Fruit fly (Drosophila melanogaster) whole organism, embryonic: Measurements from ENCODE around the gene Muc14A.

Experiments used
- Antp ChIP-seq: fragments of 200-800 bp; sonication (Bioruptor generic); optimal IDR thresholded peaks from 3 replicates; lab custom pipeline; 2016; ENCODE audit warnings: missing biosample characterization, missing genetic modification characterization
- Blimp-1 ChIP-seq: fragments of 200-800 bp; sonication (Bioruptor generic); optimal IDR thresholded peaks from 3 replicates; lab custom pipeline; 2018; ENCODE audit warnings: missing biosample characterization, missing genetic modification characterization, mild to moderate bottlenecking, moderate library complexity, missing genetic modification reagents
- CG10321 ChIP-seq: fragments of 200-800 bp; sonication (Bioruptor generic); IDR thresholded peaks from 2 replicates; pipeline ENCODE4 v1.3.6; 2022; ENCODE audit warnings: missing biosample characterization, missing genetic modification characterization
- CG10366 ChIP-seq: fragments of 200-800 bp; sonication (Bioruptor generic); IDR thresholded peaks from 2 replicates; pipeline ENCODE4 v1.3.6; 2022; ENCODE audit warnings: missing biosample characterization, missing genetic modification characterization
- CG11695 ChIP-seq: fragments of 200-800 bp; sonication (Bioruptor generic); IDR thresholded peaks from 3 replicates; pipeline ENCODE4 v1.3.6; 2022; ENCODE audit warnings: missing biosample characterization, missing genetic modification characterization
- CG14050 ChIP-seq: fragments of 200-800 bp; sonication (Bioruptor generic); IDR thresholded peaks from 3 replicates; pipeline ENCODE4 v1.3.6; 2022; ENCODE audit warnings: missing biosample characterization, missing genetic modification characterization
- CG14667 ChIP-seq: fragments of 200-800 bp; sonication (Bioruptor generic); IDR thresholded peaks from 2 replicates; pipeline ENCODE4 v1.3.6; 2022; ENCODE audit warnings: missing biosample characterization, missing genetic modification characterization
- CG15269 ChIP-seq: fragments of 200-800 bp; sonication (Bioruptor generic); optimal IDR thresholded peaks from 2 replicates; lab custom pipeline; 2018; ENCODE audit warnings: missing biosample characterization, mild to moderate bottlenecking, missing genetic modification characterization, moderate library complexity
- CG15601 ChIP-seq: fragments of 200-800 bp; sonication (Bioruptor generic); optimal IDR thresholded peaks from 3 replicates; lab custom pipeline; 2019; ENCODE audit warnings: missing biosample characterization, mild to moderate bottlenecking, missing genetic modification characterization, moderate library complexity
- CG1602 ChIP-seq: fragments of 200-800 bp; sonication (Bioruptor generic); optimal IDR thresholded peaks from 3 replicates; lab custom pipeline; 2016; ENCODE audit warnings: missing biosample characterization, missing genetic modification characterization
- CG17359 ChIP-seq: fragments of 200-800 bp; sonication (Bioruptor generic); optimal IDR thresholded peaks from 3 replicates; lab custom pipeline; 2018; ENCODE audit warnings: missing biosample characterization, mild to moderate bottlenecking, missing genetic modification characterization, moderate library complexity
- CG18764 ChIP-seq: fragments of 200-800 bp; sonication (Bioruptor generic); optimal IDR thresholded peaks from 3 replicates; lab custom pipeline; 2016; ENCODE audit warnings: missing biosample characterization, missing genetic modification characterization
- CG2202 ChIP-seq: fragments of 200-800 bp; sonication (Bioruptor generic); optimal IDR thresholded peaks from 2 replicates; lab custom pipeline; 2018; ENCODE audit warnings: missing biosample characterization, mild to moderate bottlenecking, missing genetic modification characterization
- CG2678 ChIP-seq: fragments of 200-800 bp; sonication (Bioruptor generic); optimal IDR thresholded peaks from 3 replicates; lab custom pipeline; 2019; ENCODE audit warnings: missing biosample characterization, mild to moderate bottlenecking, missing genetic modification characterization, moderate library complexity
- CG3065 ChIP-seq: fragments of 200-800 bp; sonication (Bioruptor generic); optimal IDR thresholded peaks from 2 replicates; lab custom pipeline; 2016; ENCODE audit warnings: missing biosample characterization, missing genetic modification characterization
- CG6175 ChIP-seq: fragments of 200-800 bp; sonication (Bioruptor generic); IDR thresholded peaks from 3 replicates; pipeline ENCODE4 v1.3.6; 2022; ENCODE audit warnings: missing biosample characterization, missing genetic modification characterization
- CG6689 ChIP-seq: fragments of 200-800 bp; sonication (Bioruptor generic); IDR thresholded peaks from 2 replicates; pipeline ENCODE4 v1.3.6; 2022; ENCODE audit warnings: missing biosample characterization, missing genetic modification characterization
- CG7372 ChIP-seq: fragments of 200-800 bp; sonication (Bioruptor generic); IDR thresholded peaks from 2 replicates; pipeline ENCODE4 v1.3.6; 2022; ENCODE audit warnings: missing biosample characterization, missing genetic modification characterization
- Camta ChIP-seq: fragments of 200-800 bp; sonication (Bioruptor generic); optimal IDR thresholded peaks from 2 replicates; lab custom pipeline; 2016; ENCODE audit warnings: missing biosample characterization, missing genetic modification characterization
- Dad ChIP-seq: fragments of 200-800 bp; sonication (Bioruptor generic); optimal IDR thresholded peaks from 3 replicates; lab custom pipeline; 2016; ENCODE audit warnings: missing biosample characterization, missing genetic modification characterization
- Doc3 ChIP-seq: fragments of 200-800 bp; sonication (Bioruptor generic); IDR thresholded peaks from 3 replicates; pipeline ENCODE4 v1.3.6; 2022; ENCODE audit warnings: missing biosample characterization, missing genetic modification characterization; ENCODE audit not compliant: partially characterized antibody
- E2f1 ChIP-seq: fragments of 200-800 bp; sonication (Bioruptor generic); IDR thresholded peaks from 2 replicates; pipeline ENCODE4 v1.3.6; 2022; ENCODE audit warnings: missing biosample characterization, missing genetic modification characterization
- E2f2 ChIP-seq: fragments of 200-800 bp; sonication (Bioruptor generic); IDR thresholded peaks from 2 replicates; pipeline ENCODE4 v1.3.6; 2022; ENCODE audit warnings: missing biosample characterization, missing genetic modification characterization
- Hmx ChIP-seq: fragments of 200-800 bp; sonication (Bioruptor generic); optimal IDR thresholded peaks from 2 replicates; lab custom pipeline; 2016; ENCODE audit warnings: missing biosample characterization, missing genetic modification characterization
- Med ChIP-seq: fragments of 200-800 bp; sonication (Bioruptor generic); peaks from one replicate; lab custom pipeline; 2016; ENCODE audit warnings: missing biosample characterization, missing genetic modification characterization, mild to moderate bottlenecking, inconsistent platforms, moderate library complexity
- Side ChIP-seq: fragments of 200-800 bp; sonication (Bioruptor generic); optimal IDR thresholded peaks from 2 replicates; lab custom pipeline; 2016; ENCODE audit warnings: missing biosample characterization, missing genetic modification characterization
- Sox102F ChIP-seq: fragments of 200-800 bp; sonication (Bioruptor generic); optimal IDR thresholded peaks from 2 replicates; lab custom pipeline; 2018; ENCODE audit warnings: missing biosample characterization, mild to moderate bottlenecking, missing genetic modification characterization, moderate library complexity
- Ssrp ChIP-seq: fragments of 200-800 bp; sonication (Bioruptor generic); optimal IDR thresholded peaks from 2 replicates; lab custom pipeline; 2018; ENCODE audit warnings: missing biosample characterization, mild to moderate bottlenecking, missing genetic modification characterization, moderate library complexity
- Trl ChIP-seq, 3 experiments: fragments of >200 bp in 2 of 3; fragments of 200-800 bp in 1 of 3; sonication (Bioruptor generic) in 1 of 3; optimal IDR thresholded peaks; 2 replicates in 1 of 3; 3 replicates in 2 of 3; lab custom pipeline; 2016 to 2017; ENCODE audit warnings: missing biosample characterization in 1 of 3, missing genetic modification characterization in 1 of 3
- Xbp1 ChIP-seq: fragments of 200-800 bp; sonication (Bioruptor generic); optimal IDR thresholded peaks from 3 replicates; lab custom pipeline; 2016; ENCODE audit warnings: missing biosample characterization, mild to moderate bottlenecking, missing genetic modification characterization
- ase ChIP-seq: fragments of 200-800 bp; sonication (Bioruptor generic); IDR thresholded peaks from 3 replicates; pipeline ENCODE4 v1.3.6; 2022; ENCODE audit warnings: missing biosample characterization, missing genetic modification characterization
- bab2 ChIP-seq: fragments of 200-800 bp; sonication (Bioruptor generic); optimal IDR thresholded peaks from 2 replicates; lab custom pipeline; 2016; ENCODE audit warnings: missing biosample characterization, missing genetic modification characterization
- chif ChIP-seq, 2 experiments: fragments of 200-800 bp; sonication (Bioruptor generic); optimal IDR thresholded peaks; 3 replicates each; lab custom pipeline; 2016; ENCODE audit warnings: missing biosample characterization in 2 of 2, missing genetic modification characterization in 2 of 2
- chn ChIP-seq: fragments of 200-800 bp; sonication (Bioruptor generic); optimal IDR thresholded peaks from 2 replicates; lab custom pipeline; 2016; ENCODE audit warnings: missing biosample characterization, missing genetic modification characterization
- dmrt99B ChIP-seq: fragments of 200-800 bp; sonication (Bioruptor generic); optimal IDR thresholded peaks from 2 replicates; lab custom pipeline; 2018; ENCODE audit warnings: missing biosample characterization, mild to moderate bottlenecking, missing genetic modification characterization, moderate library complexity
- en ChIP-seq: fragments of 200-800 bp; sonication (Bioruptor generic); optimal IDR thresholded peaks from 2 replicates; lab custom pipeline; 2016; ENCODE audit warnings: missing biosample characterization, missing genetic modification characterization
- gcm2 ChIP-seq: fragments of 200-800 bp; sonication (Bioruptor generic); optimal IDR thresholded peaks from 2 replicates; lab custom pipeline; 2016; ENCODE audit warnings: missing biosample characterization, missing genetic modification characterization
- lab ChIP-seq: fragments of 200-800 bp; sonication (Bioruptor generic); optimal IDR thresholded peaks from 3 replicates; lab custom pipeline; 2017; ENCODE audit warnings: missing biosample characterization, missing genetic modification characterization, mild to moderate bottlenecking, moderate library complexity, missing genetic modification reagents
- nom ChIP-seq: fragments of 200-800 bp; sonication (Bioruptor generic); optimal IDR thresholded peaks from 2 replicates; lab custom pipeline; 2017; ENCODE audit warnings: missing biosample characterization, missing genetic modification characterization, mild to moderate bottlenecking, moderate library complexity, missing genetic modification reagents
- org-1 ChIP-seq: fragments of 200-800 bp; sonication (Bioruptor generic); optimal IDR thresholded peaks from 2 replicates; lab custom pipeline; 2017; ENCODE audit warnings: missing biosample characterization, missing genetic modification characterization
- otp ChIP-seq: fragments of 200-800 bp; sonication (Bioruptor generic); IDR thresholded peaks from 3 replicates; pipeline ENCODE4, ENCODE4 v1.3.6; 2022; ENCODE audit warnings: missing biosample characterization, missing genetic modification characterization
- sisA ChIP-seq: fragments of 200-800 bp; sonication (Bioruptor generic); IDR thresholded peaks from 2 replicates; pipeline ENCODE4 v1.3.6; 2022; ENCODE audit warnings: missing biosample characterization, missing genetic modification characterization
- slbo ChIP-seq: fragments of 200-800 bp; sonication (Bioruptor generic); IDR thresholded peaks from 2 replicates; pipeline ENCODE4 v1.3.6; 2022; ENCODE audit warnings: missing biosample characterization, missing genetic modification characterization
- slp2 ChIP-seq: fragments of 200-800 bp; sonication (Bioruptor generic); optimal IDR thresholded peaks from 2 replicates; lab custom pipeline; 2016; ENCODE audit warnings: missing biosample characterization, missing genetic modification characterization
- sob ChIP-seq: fragments of 200-800 bp; sonication (Bioruptor generic); IDR thresholded peaks from 2 replicates; pipeline ENCODE4 v1.3.6; 2022; ENCODE audit warnings: missing biosample characterization, missing genetic modification characterization
- ssp ChIP-seq: fragments of 200-800 bp; sonication (Bioruptor generic); IDR thresholded peaks from 2 replicates; pipeline ENCODE4 v1.3.6; 2022; ENCODE audit warnings: missing biosample characterization, missing genetic modification characterization
- sug ChIP-seq: fragments of 200-800 bp; optimal IDR thresholded peaks from 2 replicates; lab custom pipeline; 2019; ENCODE audit warnings: missing biosample characterization, mild to moderate bottlenecking, missing genetic modification characterization, moderate library complexity
- tio ChIP-seq: fragments of 200-800 bp; sonication (Bioruptor generic); optimal IDR thresholded peaks from 2 replicates; lab custom pipeline; 2017; ENCODE audit warnings: missing biosample characterization, missing genetic modification characterization, inconsistent platforms
- unpg ChIP-seq: fragments of 200-800 bp; sonication (Bioruptor generic); optimal IDR thresholded peaks from 3 replicates; lab custom pipeline; 2018; ENCODE audit warnings: missing biosample characterization, mild to moderate bottlenecking, missing genetic modification characterization, moderate library complexity
- wor ChIP-seq: fragments of 200-800 bp; sonication (Bioruptor generic); IDR thresholded peaks from 2 replicates; pipeline ENCODE4 v1.3.6; 2022; ENCODE audit warnings: missing biosample characterization, missing genetic modification characterization

Muc14A gene

dm6 chrX:16103482-16103881 is 94.6 kb downstream of the Muc14A start (continued):
- TF ChIP-seq wor (no peak), en (no peak), sug (tag; lab: Kevin White, UChicago) (no peak), Trl (optimal IDR thresholded peaks at IDR 0.05; lab: Kevin White, UChicago) (no peak), Trl (GFP tag; optimal IDR thresholded peaks at IDR 0.05; lab: Kevin White, UChicago) (peak; percentile 41), Sox102F (GFP tag; lab: Kevin White, UChicago) (peak; percentile 59), ase (GFP tag; lab: Robert Waterston, UW) (peak; percentile 16; the same call in 1 of the 3 replicates), Dad (GFP tag; lab: Kevin White, UChicago) (peak; percentile 19), CG2678 (peak; percentile 19), bab2 (GFP tag; lab: Kevin White, UChicago) (peak; percentile 47), E2f2 (0 out of 2 replicates have a peak, but pooled peaks have one; percentile 32), CG6689 (peak; percentile 58), CG2202 (tag; lab: Kevin White, UChicago) (peak; percentile 21), otp (GFP tag; lab: Robert Waterston, UW) (peak; percentile 50; the same call in 1 of the 3 replicates), CG3065 (GFP tag; lab: Kevin White, UChicago) (no peak), CG7372 (GFP tag; lab: Robert Waterston, UW) (no peak), Ssrp (tag; lab: Kevin White, UChicago) (peak; percentile 28), CG11695 (peak; percentile 46; the same call in 1 of the 3 replicates), nom (no peak), chif (GFP tag; optimal IDR thresholded peaks at IDR 0.05; lab: Kevin White, UChicago) (peak in 1 of 2 experiments; percentile 49), E2f1 (GFP tag; lab: Robert Waterston, UW) (0 out of 2 replicates have a peak, but pooled peaks have one; percentile 30), CG6175 (GFP tag; lab: Robert Waterston, UW) (no peak), lab (GFP tag; lab: Kevin White, UChicago) (peak; percentile 32), gcm2 (GFP tag; lab: Kevin White, UChicago) (peak; percentile 6), CG1602 (GFP tag; lab: Kevin White, UChicago) (peak; percentile 33), ssp (GFP tag; lab: Robert Waterston, UW) (peak; percentile 34; the same call in 1 of the 2 replicates), CG18764 (peak; percentile 5), dmrt99B (tag; lab: Kevin White, UChicago) (peak; percentile 63), chn (GFP tag; lab: Kevin White, UChicago) (peak; percentile 0), Xbp1 (GFP tag; lab: Kevin White, UChicago) (peak; percentile 60), CG14050 (GFP tag; lab: Robert Waterston, UW) (no peak; the same call in 2 of the 3 replicates), Doc3 (GFP tag; lab: Robert Waterston, UW) (no peak), Antp (GFP tag; lab: Kevin White, UChicago) (peak; percentile 24), CG14667 (GFP tag; lab: Robert Waterston, UW) (peak; percentile 47; the same call in 1 of the 2 replicates), CG10366 (GFP tag; lab: Robert Waterston, UW) (peak; percentile 45), Blimp-1 (GFP tag; lab: Kevin White, UChicago) (peak; percentile 41), unpg (GFP tag; lab: Kevin White, UChicago) (peak; percentile 38), Side (GFP tag; lab: Kevin White, UChicago) (peak; percentile 45), Camta (peak; percentile 41), CG15601 (tag; lab: Kevin White, UChicago) (no peak), sisA (GFP tag; lab: Robert Waterston, UW) (peak; percentile 66; the same call in 1 of the 2 replicates), Hmx (peak; percentile 21), sob (0 out of 2 replicates have a peak, but pooled peaks have one; percentile 8), tio (peak; percentile 44), CG17359 (tag; lab: Kevin White, UChicago) (peak; percentile 17), org-1 (GFP tag; lab: Kevin White, UChicago) (peak; percentile 8), Med (GFP tag; lab: Kevin White, UChicago) (peak; percentile 89), CG10321 (GFP tag; lab: Robert Waterston, UW) (no peak), CG15269 (tag; lab: Kevin White, UChicago) (peak; percentile 23), slbo (GFP tag; lab: Robert Waterston, UW) (peak; percentile 65), slp2 (peak; percentile 42)
